Worm (Caenorhabditis elegans): ENCODE measurements around the gene vha-3.

- TF ChIP-seq ama-1 (optimal IDR thresholded peaks at IDR 0.05) (no peak), ceh-36 (tag; optimal IDR thresholded peaks at IDR 0.05) (no peak), flt-1 (GFP tag; IDR thresholded peaks at IDR 0.05) (no peak)
These were observed 18.3 kb upstream of the vha-3 start for ce11 chrIV:2334012-2334411.

Measured in whole organism, early embryonic.